Worm (Caenorhabditis elegans): Measurements from ENCODE around the gene znf-207.
"Not testable (repeated sequence)": the region's sequence is repeated elsewhere in the genome, so short reads cannot be mapped to it uniquely, and the experiment has no call there.

The znf-207 gene

DNA sequence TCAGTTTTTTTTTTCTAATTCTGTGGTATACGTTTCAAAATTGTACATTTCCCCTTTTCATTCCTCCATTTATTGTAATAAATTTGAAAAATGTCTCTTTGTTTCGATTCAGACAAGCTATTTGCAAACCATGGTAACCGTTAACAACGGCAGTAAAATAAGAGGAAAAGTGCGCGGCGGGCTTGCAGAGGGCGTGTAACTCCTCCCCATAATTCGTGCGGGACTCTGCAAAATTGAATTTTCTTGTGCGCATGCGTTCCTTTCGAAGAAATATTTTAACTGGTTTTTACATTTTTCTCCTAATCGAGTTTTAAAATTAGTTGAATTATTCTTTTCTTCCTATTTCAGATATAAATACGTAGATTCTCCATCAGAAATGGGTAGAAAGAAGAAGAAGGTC is at the start of gene znf-207:
Gene znf-207 (plus strand): TSS at position 349 of the 400 bp plus-strand sequence.
- no peak for TF ChIP-seq snpc-4 (tag; optimal IDR thresholded peaks at IDR 0.05)
- no peak for TF ChIP-seq lin-39 (tag; optimal IDR thresholded peaks at IDR 0.05)
- peak; percentile 56 for TF ChIP-seq unc-55 (GFP tag; optimal IDR thresholded peaks at IDR 0.05)
- no peak for TF ChIP-seq elt-1 (tag; optimal IDR thresholded peaks at IDR 0.05)
- peak; percentile 6 for TF ChIP-seq crh-2 (tag; optimal IDR thresholded peaks at IDR 0.05)
- TF ChIP-seq zag-1 (tag; optimal IDR thresholded peaks at IDR 0.05) = no peak
- TF ChIP-seq elt-3 (tag; optimal IDR thresholded peaks at IDR 0.05) = no peak
- peak; percentile 4 for TF ChIP-seq fos-1 (tag; optimal IDR thresholded peaks at IDR 0.05)
- TF ChIP-seq ztf-4 (tag; optimal IDR thresholded peaks at IDR 0.05) = no peak
- TF ChIP-seq peb-1 (tag; optimal IDR thresholded peaks at IDR 0.05) = no peak
- peak; percentile 43 for TF ChIP-seq F13H6.1 (tag; optimal IDR thresholded peaks at IDR 0.05)
- no peak for TF ChIP-seq blmp-1 (tag; optimal IDR thresholded peaks at IDR 0.05; ENCODE audit: insufficient read depth)
- TF ChIP-seq sma-9 (GFP tag; optimal IDR thresholded peaks at IDR 0.05) = peak; percentile 27
- no peak for TF ChIP-seq sma-9 (tag; optimal IDR thresholded peaks at IDR 0.05)
- peak; percentile 41 for TF ChIP-seq lin-13 (GFP tag; optimal IDR thresholded peaks at IDR 0.05)
- peak; percentile 57 for TF ChIP-seq C34F6.9 (tag; optimal IDR thresholded peaks at IDR 0.05)
- no peak for TF ChIP-seq nhr-11 (tag; optimal IDR thresholded peaks at IDR 0.05)
- TF ChIP-seq egl-27 (tag; optimal IDR thresholded peaks at IDR 0.05) = no peak
- peak in 1 of 2 experiments; percentile 49 for TF ChIP-seq lsy-2 (tag; optimal IDR thresholded peaks at IDR 0.05)
- TF ChIP-seq Y55F3AM.14 (GFP tag; optimal IDR thresholded peaks at IDR 0.05) = no peak
- TF ChIP-seq unc-62 (GFP tag; optimal IDR thresholded peaks at IDR 0.05) = no peak
- TF ChIP-seq nhr-21 (tag; optimal IDR thresholded peaks at IDR 0.05) = no peak
- no peak for TF ChIP-seq nhr-237 (tag; optimal IDR thresholded peaks at IDR 0.05)
- TF ChIP-seq ceh-16 (tag; optimal IDR thresholded peaks at IDR 0.05) = no peak
- TF ChIP-seq nhr-77 (tag; optimal IDR thresholded peaks at IDR 0.05) = no peak
- TF ChIP-seq sem-4 (tag; optimal IDR thresholded peaks at IDR 0.05) = no peak
- no peak for TF ChIP-seq nhr-10 (tag; optimal IDR thresholded peaks at IDR 0.05)
- no peak for TF ChIP-seq alr-1 (tag; optimal IDR thresholded peaks at IDR 0.05)
- TF ChIP-seq nhr-129 (tag; optimal IDR thresholded peaks at IDR 0.05) = peak; percentile 43
- TF ChIP-seq gmeb-1 (tag; optimal IDR thresholded peaks at IDR 0.05) = no peak
- no peak for TF ChIP-seq aly-2 (tag; optimal IDR thresholded peaks at IDR 0.05)
- no peak for TF ChIP-seq nhr-12 (tag; optimal IDR thresholded peaks at IDR 0.05)
- TF ChIP-seq mab-5 (tag; optimal IDR thresholded peaks at IDR 0.05) = no peak

DNA sequence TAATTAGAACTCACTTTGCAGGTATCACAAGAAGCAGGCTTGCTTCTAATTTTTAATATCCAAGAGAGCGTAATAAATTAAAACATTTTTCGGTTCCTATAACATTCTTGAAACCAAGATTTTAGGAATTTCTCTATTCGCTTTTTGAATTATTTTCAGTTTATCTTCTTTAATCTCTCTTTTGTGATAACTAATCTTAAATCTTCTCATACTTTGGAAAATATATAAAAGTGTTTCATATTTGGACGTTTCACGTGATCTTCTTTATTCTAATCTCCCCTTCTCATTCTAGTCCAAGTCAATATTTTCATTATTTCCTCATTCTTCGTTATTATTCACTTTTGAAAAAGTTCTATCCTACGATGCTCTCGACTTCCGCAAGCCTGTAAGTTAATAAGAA is 49.2 kb upstream of the znf-207 start, which contains the start of gene F54D1.1:
Gene F54D1.1 (plus strand): TSS at position 301 of the 400 bp plus-strand sequence.
- no peak for TF ChIP-seq dmd-4 (tag; optimal IDR thresholded peaks at IDR 0.05)
- TF ChIP-seq ztf-11 (tag; optimal IDR thresholded peaks at IDR 0.05) = no peak
- TF ChIP-seq nhr-129 (tag; optimal IDR thresholded peaks at IDR 0.05) = no peak
- no peak for TF ChIP-seq lsy-2 (tag; optimal IDR thresholded peaks at IDR 0.05)
- TF ChIP-seq F13H6.1 (tag; optimal IDR thresholded peaks at IDR 0.05) = no peak

DNA sequence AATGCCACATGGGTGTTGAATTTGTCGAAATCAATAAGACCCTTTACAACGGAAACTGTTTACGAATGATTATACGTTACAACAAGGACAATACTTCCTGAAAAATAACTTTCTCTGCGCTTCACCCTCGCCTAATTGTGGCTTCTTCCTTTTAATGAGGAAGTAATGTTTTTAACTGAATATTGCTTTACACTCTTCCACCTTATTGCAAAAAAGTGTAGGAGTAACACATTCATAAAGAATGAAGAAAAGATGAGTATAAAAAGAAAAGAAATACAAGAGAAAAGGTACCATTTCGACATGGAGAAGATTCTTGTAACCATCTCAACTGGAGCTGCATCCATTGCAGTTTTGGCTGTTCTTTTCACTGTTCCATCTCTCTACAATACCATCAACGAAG is 47.7 kb upstream of the znf-207 start, which contains the start of gene col-126:
Gene col-126 (plus strand): TSS at position 301 of the 400 bp plus-strand sequence.
- not testable (repeated sequence) for TF ChIP-seq mab-5 (tag; optimal IDR thresholded peaks at IDR 0.05); blmp-1 (tag; optimal IDR thresholded peaks at IDR 0.05; ENCODE audit: insufficient read depth); ama-1 (optimal IDR thresholded peaks at IDR 0.05)

DNA sequence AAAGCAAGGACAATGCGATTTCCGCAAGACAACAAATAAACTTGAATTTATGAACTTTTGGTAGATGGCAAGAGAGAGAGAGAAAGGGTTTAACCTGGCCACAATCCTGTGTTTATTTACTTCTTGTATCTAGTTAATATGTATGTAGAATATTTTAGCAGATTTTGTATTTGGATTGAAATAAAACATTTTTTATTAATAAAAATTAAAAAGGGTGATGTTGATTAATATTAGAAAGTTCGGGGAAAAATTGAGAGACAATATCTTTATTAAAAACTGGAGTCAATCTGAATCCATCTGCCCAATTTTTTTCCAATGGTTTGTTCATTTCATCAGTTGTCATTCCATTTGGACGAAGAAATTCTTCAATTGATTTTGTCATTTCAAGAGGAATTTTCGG is 44.7 kb upstream of the znf-207 start, which contains the start of gene col-127:
Gene col-127 (minus strand): TSS at position 101 of the 400 bp plus-strand sequence.
- TF ChIP-seq nhr-21 (tag; optimal IDR thresholded peaks at IDR 0.05) (no peak), unc-39 (tag; optimal IDR thresholded peaks at IDR 0.05) (no peak), nhr-77 (tag; optimal IDR thresholded peaks at IDR 0.05) (no peak), elt-1 (tag; optimal IDR thresholded peaks at IDR 0.05) (no peak), crh-2 (tag; optimal IDR thresholded peaks at IDR 0.05) (no peak), aly-2 (tag; optimal IDR thresholded peaks at IDR 0.05) (no peak), peb-1 (tag; optimal IDR thresholded peaks at IDR 0.05) (no peak), alr-1 (tag; optimal IDR thresholded peaks at IDR 0.05) (no peak), F13H6.1 (tag; optimal IDR thresholded peaks at IDR 0.05) (no peak), sma-9 (GFP tag; optimal IDR thresholded peaks at IDR 0.05) (no peak), sma-9 (tag; optimal IDR thresholded peaks at IDR 0.05) (no peak), fos-1 (tag; optimal IDR thresholded peaks at IDR 0.05) (no peak), nhr-12 (tag; optimal IDR thresholded peaks at IDR 0.05) (no peak), lin-13 (GFP tag; optimal IDR thresholded peaks at IDR 0.05) (no peak), mdl-1 (tag; optimal IDR thresholded peaks at IDR 0.05) (no peak), ztf-1 (GFP tag; conservative IDR thresholded peaks at IDR 0.05) (no peak), lin-11 (tag; optimal IDR thresholded peaks at IDR 0.05) (no peak), unc-55 (GFP tag; optimal IDR thresholded peaks at IDR 0.05) (no peak), nhr-11 (tag; optimal IDR thresholded peaks at IDR 0.05) (no peak), dmd-4 (tag; optimal IDR thresholded peaks at IDR 0.05) (no peak)
